Fruit fly (Drosophila melanogaster) whole organism, embryonic: Measurements from ENCODE around the gene CG6356.

Source experiments
- Asciz ChIP-seq: fragments of 200-800 bp; sonication (Bioruptor generic); optimal IDR thresholded peaks from 2 replicates; lab custom pipeline; 2017; ENCODE audit warnings: missing biosample characterization, mild to moderate bottlenecking, missing genetic modification characterization, missing genetic modification reagents
- Atf-2 ChIP-seq: fragments of 200-800 bp; sonication (Bioruptor generic); optimal IDR thresholded peaks from 2 replicates; lab custom pipeline; 2016; ENCODE audit warnings: missing biosample characterization, missing genetic modification characterization
- CG10979 ChIP-seq: fragments of 200-800 bp; sonication (Bioruptor generic); optimal IDR thresholded peaks from 2 replicates; lab custom pipeline; 2018; ENCODE audit warnings: missing biosample characterization, mild to moderate bottlenecking, missing genetic modification characterization, moderate library complexity
- CG11560 ChIP-seq: fragments of 200-800 bp; sonication (Bioruptor generic); IDR thresholded peaks from 3 replicates; pipeline ENCODE4 v1.3.6; 2022; ENCODE audit warnings: missing biosample characterization, missing genetic modification characterization
- CG1603 ChIP-seq: fragments of 200-800 bp; sonication (Bioruptor generic); optimal IDR thresholded peaks from 2 replicates; lab custom pipeline; 2019; ENCODE audit warnings: missing biosample characterization, mild to moderate bottlenecking, missing genetic modification characterization, moderate library complexity
- CG17361 ChIP-seq: fragments of 200-800 bp; sonication (Bioruptor generic); IDR thresholded peaks from 3 replicates; pipeline ENCODE4 v1.3.6; 2022; ENCODE audit warnings: missing biosample characterization, missing genetic modification characterization
- CG18262 ChIP-seq: fragments of 200-800 bp; optimal IDR thresholded peaks from 3 replicates; lab custom pipeline; 2019; ENCODE audit warnings: missing biosample characterization, mild to moderate bottlenecking, missing genetic modification characterization, moderate library complexity
- CG2129 ChIP-seq: fragments of 200-800 bp; sonication (Bioruptor generic); IDR thresholded peaks from 2 replicates; pipeline ENCODE4 v1.3.6; 2022; ENCODE audit warnings: missing biosample characterization, missing genetic modification characterization; ENCODE audit not compliant: partially characterized antibody
- CG2202 ChIP-seq: fragments of 200-800 bp; sonication (Bioruptor generic); optimal IDR thresholded peaks from 2 replicates; lab custom pipeline; 2018; ENCODE audit warnings: missing biosample characterization, mild to moderate bottlenecking, missing genetic modification characterization
- CG2875 ChIP-seq: fragments of 200-800 bp; sonication (Bioruptor generic); optimal IDR thresholded peaks from 2 replicates; lab custom pipeline; 2017; ENCODE audit warnings: missing biosample characterization, mild to moderate bottlenecking, missing genetic modification characterization, missing genetic modification reagents
- CG31365 ChIP-seq: fragments of 200-800 bp; sonication (Bioruptor generic); optimal IDR thresholded peaks from 2 replicates; lab custom pipeline; 2018; ENCODE audit warnings: missing biosample characterization, mild to moderate bottlenecking, missing genetic modification characterization
- CG3995 ChIP-seq: fragments of 200-800 bp; sonication (Bioruptor generic); optimal IDR thresholded peaks from 3 replicates; lab custom pipeline; 2016; ENCODE audit warnings: missing biosample characterization, missing genetic modification characterization
- CG4707 ChIP-seq: fragments of 200-800 bp; sonication (Bioruptor generic); optimal IDR thresholded peaks from 2 replicates; lab custom pipeline; 2018; ENCODE audit warnings: missing biosample characterization, mild to moderate bottlenecking, missing genetic modification characterization, moderate library complexity
- CG6272 ChIP-seq: fragments of 200-800 bp; sonication (Bioruptor generic); IDR thresholded peaks from 2 replicates; pipeline ENCODE4 v1.3.6; 2022; ENCODE audit warnings: missing biosample characterization, missing genetic modification characterization
- CG6765 ChIP-seq: fragments of 200-800 bp; sonication (Bioruptor generic); optimal IDR thresholded peaks from 3 replicates; lab custom pipeline; 2017; ENCODE audit warnings: missing biosample characterization, mild to moderate bottlenecking, missing genetic modification characterization
- CG7271 ChIP-seq: fragments of 200-800 bp; sonication (Bioruptor generic); optimal IDR thresholded peaks from 2 replicates; lab custom pipeline; 2018; ENCODE audit warnings: missing biosample characterization, mild to moderate bottlenecking, missing genetic modification characterization, moderate library complexity
- CG8924 ChIP-seq: fragments of 200-800 bp; optimal IDR thresholded peaks from 3 replicates; lab custom pipeline; 2019; ENCODE audit warnings: missing biosample characterization, mild to moderate bottlenecking, missing genetic modification characterization, moderate library complexity
- CG9727 ChIP-seq: fragments of 200-800 bp; sonication (Bioruptor generic); optimal IDR thresholded peaks from 3 replicates; lab custom pipeline; 2017; ENCODE audit warnings: missing biosample characterization, mild to moderate bottlenecking, missing genetic modification characterization
- CG9797 ChIP-seq: fragments of 200-800 bp; sonication (Bioruptor generic); optimal IDR thresholded peaks from 3 replicates; lab custom pipeline; 2018; ENCODE audit warnings: missing biosample characterization, mild to moderate bottlenecking, missing genetic modification characterization
- CG9876 ChIP-seq: fragments of 200-800 bp; sonication (Bioruptor generic); optimal IDR thresholded peaks from 2 replicates; lab custom pipeline; 2016; ENCODE audit warnings: missing biosample characterization, missing genetic modification characterization
- CG9932 ChIP-seq: fragments of 200-800 bp; sonication (Bioruptor generic); IDR thresholded peaks from 2 replicates; pipeline ENCODE4 v1.3.6; 2022; ENCODE audit warnings: missing biosample characterization, missing genetic modification characterization
- CoRest ChIP-seq: fragments of 200-800 bp; sonication (Bioruptor generic); optimal IDR thresholded peaks from 3 replicates; lab custom pipeline; 2018; ENCODE audit warnings: missing biosample characterization, mild to moderate bottlenecking, missing genetic modification characterization, moderate library complexity
- Doc2 ChIP-seq: fragments of 200-800 bp; sonication (Bioruptor generic); IDR thresholded peaks from 2 replicates; pipeline ENCODE4 v1.3.6; 2022; ENCODE audit warnings: missing biosample characterization, missing genetic modification characterization
- Opbp ChIP-seq: fragments of 200-800 bp; sonication (Bioruptor generic); IDR thresholded peaks from 3 replicates; pipeline ENCODE4 v1.3.6; 2022; ENCODE audit warnings: missing biosample characterization, missing genetic modification characterization; ENCODE audit not compliant: partially characterized antibody
- Optix ChIP-seq: fragments of 200-800 bp; sonication (Bioruptor generic); IDR thresholded peaks from 3 replicates; pipeline ENCODE4 v1.3.6; 2022; ENCODE audit warnings: missing biosample characterization, missing genetic modification characterization
- Pdp1 ChIP-seq, 2 experiments: fragments of 200-800 bp; sonication (Bioruptor generic); optimal IDR thresholded peaks; 3 replicates each; lab custom pipeline; 2016; ENCODE audit warnings: missing biosample characterization in 2 of 2, missing genetic modification characterization in 2 of 2, mild to moderate bottlenecking in 1 of 2, moderate library complexity in 1 of 2
- Ptx1 ChIP-seq: fragments of 200-800 bp; sonication (Bioruptor generic); IDR thresholded peaks from 2 replicates; pipeline ENCODE4 v1.3.6; 2022; ENCODE audit warnings: missing biosample characterization, missing genetic modification characterization
- Sox100B ChIP-seq: fragments of 200-800 bp; sonication (Bioruptor generic); optimal IDR thresholded peaks from 3 replicates; lab custom pipeline; 2018; ENCODE audit warnings: missing biosample characterization, mild to moderate bottlenecking, missing genetic modification characterization
- Sry-β ChIP-seq: fragments of 200-800 bp; sonication (Bioruptor generic); optimal IDR thresholded peaks from 2 replicates; lab custom pipeline; 2018; ENCODE audit warnings: missing biosample characterization, mild to moderate bottlenecking, missing genetic modification characterization, moderate library complexity
- Trl ChIP-seq, 3 experiments: fragments of >200 bp in 2 of 3; fragments of 200-800 bp in 1 of 3; sonication (Bioruptor generic) in 1 of 3; optimal IDR thresholded peaks; 2 replicates in 1 of 3; 3 replicates in 2 of 3; lab custom pipeline; 2016 to 2017; ENCODE audit warnings: missing biosample characterization in 1 of 3, missing genetic modification characterization in 1 of 3
- bigmax ChIP-seq: fragments of 200-800 bp; sonication (Bioruptor generic); optimal IDR thresholded peaks from 2 replicates; lab custom pipeline; 2018; ENCODE audit warnings: missing biosample characterization, mild to moderate bottlenecking, missing genetic modification characterization
- corto ChIP-seq: fragments of 200-800 bp; sonication (Bioruptor generic); optimal IDR thresholded peaks from 2 replicates; lab custom pipeline; 2016; ENCODE audit warnings: missing biosample characterization, mild to moderate bottlenecking, missing genetic modification characterization, moderate library complexity
- dmrt11E ChIP-seq: fragments of 200-800 bp; sonication (Bioruptor generic); optimal IDR thresholded peaks from 3 replicates; lab custom pipeline; 2018; ENCODE audit warnings: missing biosample characterization, mild to moderate bottlenecking, missing genetic modification characterization, moderate library complexity
- kni ChIP-seq: fragments of 200-800 bp; sonication (Bioruptor generic); optimal IDR thresholded peaks from 3 replicates; lab custom pipeline; 2017; ENCODE audit warnings: mild to moderate bottlenecking, missing biosample characterization, missing genetic modification reagents, missing genetic modification characterization
- lmd ChIP-seq: fragments of 200-800 bp; sonication (Bioruptor generic); IDR thresholded peaks from 2 replicates; pipeline ENCODE4 v1.3.6; 2022; ENCODE audit warnings: missing biosample characterization, missing genetic modification characterization
- oc ChIP-seq: fragments of 200-800 bp; sonication (Bioruptor generic); optimal IDR thresholded peaks from 2 replicates; lab custom pipeline; 2018; ENCODE audit warnings: missing biosample characterization, mild to moderate bottlenecking, missing genetic modification characterization, moderate library complexity
- sd ChIP-seq: fragments of 200-800 bp; sonication (Bioruptor generic); optimal IDR thresholded peaks from 3 replicates; lab custom pipeline; 2018; ENCODE audit warnings: missing biosample characterization, mild to moderate bottlenecking, missing genetic modification characterization, moderate library complexity
- slbo ChIP-seq: fragments of 200-800 bp; sonication (Bioruptor generic); IDR thresholded peaks from 2 replicates; pipeline ENCODE4 v1.3.6; 2022; ENCODE audit warnings: missing biosample characterization, missing genetic modification characterization
- wek ChIP-seq: fragments of 200-800 bp; sonication (Bioruptor generic); optimal IDR thresholded peaks from 3 replicates; lab custom pipeline; 2018; ENCODE audit warnings: missing biosample characterization, mild to moderate bottlenecking, missing genetic modification characterization, moderate library complexity

Gene CG6356

dm6 chr3R:24293171-24293570 is 9.4 kb downstream of the CG6356 start (continued):
- TF ChIP-seq Asciz, result peak; percentile 79
- TF ChIP-seq CG18262 (tag; lab: Kevin White, UChicago), result peak; percentile 50
- TF ChIP-seq CG17361 (GFP tag; lab: Robert Waterston, UW), result 0 out of 3 replicates have a peak, but pooled peaks have one; percentile 13
- peak; percentile 55 for TF ChIP-seq CG10979
- TF ChIP-seq CG8924 (tag; lab: Kevin White, UChicago), result peak; percentile 22
- peak; percentile 34 for TF ChIP-seq CG7271 (tag; lab: Kevin White, UChicago)
- peak; percentile 56 for TF ChIP-seq CG4707
- TF ChIP-seq Sry-β (GFP tag; lab: Kevin White, UChicago), result peak; percentile 35
- peak; percentile 23 for TF ChIP-seq oc (tag; lab: Kevin White, UChicago)
- no peak for TF ChIP-seq CG11560
- TF ChIP-seq CG31365 (tag; lab: Kevin White, UChicago), result peak; percentile 48
- no peak for TF ChIP-seq CG9932 (GFP tag; lab: Robert Waterston, UW)
- TF ChIP-seq CG2875 (GFP tag; lab: Kevin White, UChicago), result peak; percentile 62
- peak; percentile 66 for TF ChIP-seq dmrt11E (tag; lab: Kevin White, UChicago)
- TF ChIP-seq kni (GFP tag; lab: Kevin White, UChicago), result peak; percentile 77
- peak; percentile 61 for TF ChIP-seq wek (GFP tag; lab: Kevin White, UChicago)
- TF ChIP-seq bigmax (GFP tag; lab: Kevin White, UChicago), result no peak
- TF ChIP-seq CG9727, result peak; percentile 8
- TF ChIP-seq sd (tag; lab: Kevin White, UChicago), result no peak
- peak in 1 of 2 experiments; percentile 5 for TF ChIP-seq Pdp1 (GFP tag; optimal IDR thresholded peaks at IDR 0.05; lab: Kevin White, UChicago)
- no peak for TF ChIP-seq Trl (optimal IDR thresholded peaks at IDR 0.05; lab: Kevin White, UChicago)
- TF ChIP-seq Trl (GFP tag; optimal IDR thresholded peaks at IDR 0.05; lab: Kevin White, UChicago), result no peak
- TF ChIP-seq Sox100B (GFP tag; lab: Kevin White, UChicago), result peak; percentile 54
- no peak for TF ChIP-seq Atf-2

- no peak for TF ChIP-seq slbo
- TF ChIP-seq lmd (GFP tag; lab: Robert Waterston, UW), result no peak
- TF ChIP-seq CG6272 (GFP tag; lab: Robert Waterston, UW), result no peak
- no peak for TF ChIP-seq Optix
- TF ChIP-seq Doc2 (GFP tag; lab: Robert Waterston, UW), result no peak
- TF ChIP-seq Opbp (GFP tag; lab: Robert Waterston, UW), result no peak
- no peak for TF ChIP-seq CG3995 (GFP tag; lab: Kevin White, UChicago)
- TF ChIP-seq corto (GFP tag; lab: Kevin White, UChicago), result no peak
- TF ChIP-seq CG1603 (tag; lab: Kevin White, UChicago), result no peak
- no peak for TF ChIP-seq CG2129
- no peak for TF ChIP-seq CG6765 (GFP tag; lab: Kevin White, UChicago)
- TF ChIP-seq Ptx1 (GFP tag; lab: Robert Waterston, UW), result no peak
- TF ChIP-seq CG9797 (GFP tag; lab: Kevin White, UChicago), result no peak
- TF ChIP-seq CoRest (tag; lab: Kevin White, UChicago), result no peak
- TF ChIP-seq CG2202, result no peak
- no peak for TF ChIP-seq CG9876 (GFP tag; lab: Kevin White, UChicago)
Observed at dm6 chr3R:24294299-24294698, 10.5 kb downstream of the CG6356 start, which contains the start of gene CG5715. CG5715 (minus strand) TSS chr3R:24294399.
